Worm (Caenorhabditis elegans) whole organism, L4 larva: Measurements from ENCODE around the gene F28B1.9.

Experiments used
- F49E8.2 ChIP-seq: sonication (generic microtip); optimal IDR thresholded peaks from 2 replicates; lab custom pipeline; 2016; ENCODE audit warnings: missing compliant biosample characterization, mild to moderate bottlenecking, missing genetic modification characterization, borderline replicate concordance
- T26A8.4 ChIP-seq: fragments of 200-800 bp; sonication (Bioruptor generic); IDR thresholded peaks from 2 replicates; pipeline ENCODE4 v1.3.6; 2022; ENCODE audit warnings: missing genetic modification characterization, missing compliant biosample characterization
- ZK546.5 ChIP-seq, 2 experiments: sonication (generic microtip); optimal IDR thresholded peaks; 2 replicates each; lab custom pipeline; 2017; ENCODE audit warnings: missing biosample characterization in 2 of 2, missing genetic modification characterization in 2 of 2
- aha-1 ChIP-seq: fragments of 150-350 bp; peaks from one replicate; lab custom pipeline; 2014; ENCODE audit warnings: missing biosample characterization, missing genetic modification characterization
- daf-16 ChIP-seq, 3 experiments: sonication (generic microtip); optimal IDR thresholded peaks; 2 replicates each; lab custom pipeline; 2016 to 2017; ENCODE audit warnings: missing genetic modification characterization in 3 of 3, missing genetic modification reagents in 3 of 3, mild to moderate bottlenecking in 2 of 3, missing compliant biosample characterization in 2 of 3, missing biosample characterization in 1 of 3, moderate library complexity in 1 of 3
- dmd-8 ChIP-seq: fragments of 200-800 bp; sonication (Bioruptor generic); IDR thresholded peaks from 2 replicates; pipeline ENCODE4 v1.3.6; 2022; ENCODE audit warnings: missing genetic modification characterization, missing compliant biosample characterization
- egl-43 ChIP-seq: fragments of 200-800 bp; sonication (Bioruptor generic); IDR thresholded peaks from 2 replicates; pipeline ENCODE4 v1.3.6; 2022; ENCODE audit warnings: missing genetic modification reagents, missing genetic modification characterization, missing compliant biosample characterization
- nhr-237 ChIP-seq: sonication (generic microtip); optimal IDR thresholded peaks from 2 replicates; lab custom pipeline; 2017; ENCODE audit warnings: missing biosample characterization, missing genetic modification characterization
- nhr-28 ChIP-seq: fragments of 150-350 bp; optimal IDR thresholded peaks from 2 replicates; lab custom pipeline; 2014; ENCODE audit warnings: missing biosample characterization, missing genetic modification characterization
- pha-4 ChIP-seq, 2 experiments: fragments of 150-350 bp in 1 of 2; fragments of 200-800 bp in 1 of 2; sonication (Bioruptor generic) in 1 of 2; IDR thresholded peaks in 1 of 2; optimal IDR thresholded peaks in 1 of 2; 2 replicates each; pipeline versions ENCODE4 v1.3.6 to Lab custom; 2014 to 2022; ENCODE audit warnings: missing genetic modification characterization in 2 of 2, missing genetic modification reagents in 2 of 2, missing biosample characterization in 1 of 2, missing compliant biosample characterization in 1 of 2
- saeg-2 ChIP-seq: fragments of 200-800 bp; sonication (Bioruptor generic); IDR thresholded peaks from 2 replicates; pipeline ENCODE4 v1.3.6; 2022; ENCODE audit warnings: missing genetic modification reagents, missing genetic modification characterization, missing compliant biosample characterization
- spr-1 ChIP-seq: sonication (generic microtip); optimal IDR thresholded peaks from 2 replicates; lab custom pipeline; 2016; ENCODE audit warnings: mild to moderate bottlenecking, missing genetic modification characterization, missing compliant biosample characterization
- ztf-11 ChIP-seq: fragments of 150-350 bp; optimal IDR thresholded peaks from 2 replicates; lab custom pipeline; 2014; ENCODE audit warnings: missing biosample characterization, missing genetic modification characterization

F28B1.9 gene

DNA sequence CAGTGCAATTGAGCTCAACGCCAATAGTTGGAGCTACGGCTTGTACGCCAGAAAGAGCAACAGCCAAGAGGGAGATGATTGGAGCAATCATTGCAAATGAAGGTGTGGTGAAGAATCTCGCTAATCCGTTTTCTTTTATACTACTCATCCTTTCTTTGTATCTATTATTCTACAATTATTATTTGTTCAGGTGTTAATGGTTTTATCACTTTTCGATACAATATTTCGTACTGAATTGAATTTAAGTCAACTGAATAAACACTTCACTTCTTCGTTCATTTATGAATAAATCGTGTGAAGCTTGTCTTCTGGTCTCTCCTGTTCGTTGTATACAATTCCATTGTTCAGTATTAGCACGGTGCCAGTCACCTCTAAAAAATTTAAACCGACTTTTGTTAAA lies 46.6 kb downstream of the F28B1.9 start, which contains the start of gene ZK218.11:
TSS of gene ZK218.11 (minus strand) at position 101 of the 400 bp plus-strand sequence.
- TF ChIP-seq spr-1: no peak
- TF ChIP-seq ztf-11: no peak
- TF ChIP-seq nhr-28: no peak
- TF ChIP-seq pha-4 (GFP tag; IDR thresholded peaks at IDR 0.05; lab: Robert Waterston, UW): no peak
- TF ChIP-seq pha-4 (tag; optimal IDR thresholded peaks at IDR 0.05; lab: Kevin White, UChicago): no peak
- TF ChIP-seq F49E8.2 (tag; lab: Kevin White, UChicago): no peak
- TF ChIP-seq egl-43 (GFP tag; lab: Robert Waterston, UW): no peak
- TF ChIP-seq aha-1 (tag; lab: Kevin White, UChicago): no peak
- TF ChIP-seq saeg-2 (GFP tag; lab: Robert Waterston, UW): no peak
- TF ChIP-seq ZK546.5 (tag; optimal IDR thresholded peaks at IDR 0.05; lab: Kevin White, UChicago): no peak
- TF ChIP-seq dmd-8 (GFP tag; lab: Robert Waterston, UW): no peak
- no peak for TF ChIP-seq nhr-237 (tag; lab: Kevin White, UChicago)
- no peak for TF ChIP-seq T26A8.4 (GFP tag; lab: Robert Waterston, UW)
- no peak for TF ChIP-seq daf-16 (GFP tag; optimal IDR thresholded peaks at IDR 0.05; lab: Kevin White, UChicago)
- TF ChIP-seq daf-16 (tag; optimal IDR thresholded peaks at IDR 0.05; lab: Kevin White, UChicago): no peak
